Worm (Caenorhabditis elegans) whole organism, late embryonic: ENCODE results near the gene F17E9.5.

Source experiments
- F13H6.1 ChIP-seq: sonication (generic microtip); optimal IDR thresholded peaks from 2 replicates; lab custom pipeline; 2016; ENCODE audit warnings: missing genetic modification characterization, missing compliant biosample characterization
- T23F11.4 ChIP-seq: fragments of 200-800 bp; sonication (Bioruptor generic); optimal IDR thresholded peaks from 2 replicates; lab custom pipeline; 2018; ENCODE audit warnings: mild to moderate bottlenecking, missing genetic modification characterization, missing compliant biosample characterization
- ceh-9 ChIP-seq: sonication (generic microtip); optimal IDR thresholded peaks from 2 replicates; lab custom pipeline; 2016; ENCODE audit warnings: mild to moderate bottlenecking, missing genetic modification characterization, inconsistent platforms, missing compliant biosample characterization
- che-1 ChIP-seq: sonication (generic microtip); optimal IDR thresholded peaks from 2 replicates; lab custom pipeline; 2016; ENCODE audit warnings: mild to moderate bottlenecking, missing genetic modification characterization, missing compliant biosample characterization
- dmd-4 ChIP-seq: sonication (generic microtip); optimal IDR thresholded peaks from 2 replicates; lab custom pipeline; 2016; ENCODE audit warnings: borderline replicate concordance, missing genetic modification characterization, missing compliant biosample characterization
- eyg-1 ChIP-seq: sonication (generic microtip); optimal IDR thresholded peaks from 2 replicates; lab custom pipeline; 2016; ENCODE audit warnings: missing genotype, missing genetic modification characterization, missing compliant biosample characterization
- fkh-10 ChIP-seq: fragments of 150-350 bp; optimal IDR thresholded peaks from 2 replicates; lab custom pipeline; 2014; ENCODE audit warnings: missing biosample characterization, missing genetic modification reagents, missing genetic modification characterization
- lim-6 ChIP-seq: sonication (generic microtip); optimal IDR thresholded peaks from 2 replicates; lab custom pipeline; 2016; ENCODE audit warnings: missing genetic modification characterization, missing compliant biosample characterization
- lin-11 ChIP-seq: fragments of 200-800 bp; sonication (Bioruptor generic); optimal IDR thresholded peaks from 2 replicates; lab custom pipeline; 2018; ENCODE audit warnings: mild to moderate bottlenecking, missing genetic modification characterization, missing compliant biosample characterization
- nhr-11 ChIP-seq: fragments of 150-350 bp; optimal IDR thresholded peaks from 2 replicates; lab custom pipeline; 2014; ENCODE audit warnings: missing biosample characterization, missing genetic modification characterization
- odd-2 ChIP-seq: sonication (generic microtip); optimal IDR thresholded peaks from 2 replicates; lab custom pipeline; 2017; ENCODE audit warnings: antibody characterized with exemption, mild to moderate bottlenecking, missing genetic modification characterization, missing compliant biosample characterization
- pha-4 ChIP-seq: fragments of 150-350 bp; optimal IDR thresholded peaks from 2 replicates; lab custom pipeline; 2018; ENCODE audit warnings: missing biosample characterization, missing genetic modification reagents, missing genetic modification characterization
- ztf-16 ChIP-seq: sonication (generic microtip); optimal IDR thresholded peaks from 2 replicates; lab custom pipeline; 2017; ENCODE audit warnings: missing genetic modification characterization, missing compliant biosample characterization

- no peak for TF ChIP-seq dmd-4 (tag; lab: Kevin White, UChicago)
- no peak for TF ChIP-seq ztf-16 (tag; lab: Kevin White, UChicago)
- TF ChIP-seq lim-6 = no peak
- no peak for TF ChIP-seq F13H6.1 (tag; lab: Kevin White, UChicago)
- TF ChIP-seq ceh-9 (tag; lab: Kevin White, UChicago) = no peak
- no peak for TF ChIP-seq fkh-10 (GFP tag; lab: Kevin White, UChicago)
- TF ChIP-seq eyg-1 = no peak
- no peak for TF ChIP-seq lin-11 (tag; lab: Kevin White, UChicago)
- no peak for TF ChIP-seq T23F11.4 (GFP tag; lab: Kevin White, UChicago)
- no peak for TF ChIP-seq odd-2
- TF ChIP-seq che-1 (tag; lab: Kevin White, UChicago) = no peak
- TF ChIP-seq pha-4 (tag; lab: Kevin White, UChicago) = no peak
- TF ChIP-seq nhr-11 (tag; lab: Kevin White, UChicago) = no peak
Measured at ce11 chrIV:8378280-8378679, 32.7 kb downstream of the F17E9.5 start.
